Worm (Caenorhabditis elegans): ENCODE measurements around the gene ZK381.62.

ZK381.62 gene

ce11 chrIV:6971213-6971612 is at the start of gene ZK381.62:
TSS of gene ZK381.62 (minus strand) at chrIV:6971313.
- peak; percentile 33 for TF ChIP-seq aha-1 (tag)
- TF ChIP-seq nhr-76 (tag; optimal IDR thresholded peaks at IDR 0.05), result no peak

ce11 chrIV:7020630-7021029 is 49.5 kb upstream of the ZK381.62 start:
- TF ChIP-seq lin-29 (GFP tag; IDR thresholded peaks at IDR 0.05) (no peak), nhr-102 (tag; optimal IDR thresholded peaks at IDR 0.05) (peak; percentile 4), T26A8.4 (GFP tag; IDR thresholded peaks at IDR 0.05) (no peak), mdl-1 (tag; optimal IDR thresholded peaks at IDR 0.05) (peak in 1 of 2 experiments; percentile 71), nhr-6 (tag; optimal IDR thresholded peaks at IDR 0.05) (no peak), hlh-30 (tag; optimal IDR thresholded peaks at IDR 0.05; ENCODE audit: insufficient read depth) (peak; percentile 92), spr-1 (tag; optimal IDR thresholded peaks at IDR 0.05) (no peak), Y105C5A.15 (GFP tag; IDR thresholded peaks at IDR 0.05) (no peak), nhr-41 (GFP tag; IDR thresholded peaks at IDR 0.05) (no peak), zag-1 (tag; optimal IDR thresholded peaks at IDR 0.05) (no peak), nhr-111 (GFP tag; optimal IDR thresholded peaks at IDR 0.05) (no peak), nhr-11 (tag; optimal IDR thresholded peaks at IDR 0.05) (no peak), tra-1 (GFP tag; IDR thresholded peaks at IDR 0.05) (no peak), snpc-4 (tag; optimal IDR thresholded peaks at IDR 0.05) (no peak), ceh-82 (tag; optimal IDR thresholded peaks at IDR 0.05) (no peak), cey-2 (tag; optimal IDR thresholded peaks at IDR 0.05; ENCODE audit: borderline replicate concordance, insufficient read depth) (no peak), ZK546.5 (tag; optimal IDR thresholded peaks at IDR 0.05) (no peak), ZK337.2 (GFP tag; IDR thresholded peaks at IDR 0.05) (no peak), nhr-237 (tag; optimal IDR thresholded peaks at IDR 0.05) (no peak), pqm-1 (tag; optimal IDR thresholded peaks at IDR 0.05) (no peak), mdt-29 (GFP tag; IDR thresholded peaks at IDR 0.05) (no peak), gei-8 (GFP tag; optimal IDR thresholded peaks at IDR 0.05) (no peak), duxl-1 (tag; optimal IDR thresholded peaks at IDR 0.05; ENCODE audit: poor library complexity) (no peak), unc-62 (GFP tag; optimal IDR thresholded peaks at IDR 0.05 in 1 of 2) (peak in 1 of 2 experiments; percentile 18), unc-62 (tag; optimal IDR thresholded peaks at IDR 0.05) (no peak), zfp-2 (tag; optimal IDR thresholded peaks at IDR 0.05) (no peak), egl-43 (GFP tag; IDR thresholded peaks at IDR 0.05) (no peak), ceh-32 (tag; optimal IDR thresholded peaks at IDR 0.05; ENCODE audit: poor library complexity) (no peak), D1046.2 (GFP tag; IDR thresholded peaks at IDR 0.05) (no peak), mxl-3 (GFP tag; optimal IDR thresholded peaks at IDR 0.05) (peak; percentile 27), spr-3 (GFP tag; optimal IDR thresholded peaks at IDR 0.05) (no peak), php-3 (GFP tag; IDR thresholded peaks at IDR 0.05) (peak; percentile 63), mep-1 (tag; optimal IDR thresholded peaks at IDR 0.05) (peak; percentile 44), hlh-11 (tag; optimal IDR thresholded peaks at IDR 0.05) (peak; percentile 70), daf-8 (GFP tag; IDR thresholded peaks at IDR 0.05) (no peak), Y48G9A.11 (GFP tag; IDR thresholded peaks at IDR 0.05) (no peak), F49E8.2 (tag; optimal IDR thresholded peaks at IDR 0.05; ENCODE audit: borderline replicate concordance) (no peak), lin-15B (tag; optimal IDR thresholded peaks at IDR 0.05) (no peak), dmd-8 (GFP tag; IDR thresholded peaks at IDR 0.05) (no peak), lim-7 (GFP tag; IDR thresholded peaks at IDR 0.05) (no peak), nhr-77 (tag; optimal IDR thresholded peaks at IDR 0.05) (peak; percentile 65), vab-7 (GFP tag; IDR thresholded peaks at IDR 0.05) (no peak), mes-2 (tag; optimal IDR thresholded peaks at IDR 0.05; ENCODE audit: poor library complexity, severe bottlenecking) (no peak), daf-12 (tag; optimal IDR thresholded peaks at IDR 0.05) (no peak), ceh-44 (GFP tag; IDR thresholded peaks at IDR 0.05) (no peak), ztf-11 (tag; optimal IDR thresholded peaks at IDR 0.05) (no peak), ctbp-1 (GFP tag; IDR thresholded peaks at IDR 0.05) (no peak), Y75B8A.6 (GFP tag; IDR thresholded peaks at IDR 0.05) (no peak), sdz-12 (GFP tag; optimal IDR thresholded peaks at IDR 0.05) (no peak)

Measured in whole organism, L4 larva.